Worm (Caenorhabditis elegans) whole organism, mixed stage, embryonic: ENCODE data around the gene T06D8.10.

Source experiments
- bed-3 ChIP-seq: fragments of 200-800 bp; sonication (Bioruptor generic); optimal IDR thresholded peaks from 3 replicates; lab custom pipeline; 2018; ENCODE audit warnings: mild to moderate bottlenecking, missing genetic modification characterization, moderate library complexity, missing compliant biosample characterization
- ceh-83 ChIP-seq: fragments of 200-800 bp; sonication (Bioruptor generic); optimal IDR thresholded peaks from 2 replicates; lab custom pipeline; 2018; ENCODE audit warnings: mild to moderate bottlenecking, missing genetic modification characterization, missing compliant biosample characterization
- mep-1 ChIP-seq: fragments of 150-350 bp; optimal IDR thresholded peaks from 2 replicates; lab custom pipeline; 2017; ENCODE audit warnings: missing biosample characterization, missing genetic modification reagents, missing genetic modification characterization, inconsistent platforms
- snpc-4 ChIP-seq: fragments of 150-350 bp; optimal IDR thresholded peaks from 2 replicates; lab custom pipeline; 2014; ENCODE audit warnings: missing biosample characterization, missing genetic modification characterization
- unc-39 ChIP-seq: fragments of 150-350 bp; optimal IDR thresholded peaks from 2 replicates; lab custom pipeline; 2014; ENCODE audit warnings: missing biosample characterization, missing genetic modification characterization

- no peak for TF ChIP-seq ceh-83 (GFP tag; lab: Kevin White, UChicago)
- no peak for TF ChIP-seq bed-3
- TF ChIP-seq snpc-4 (tag; lab: Kevin White, UChicago), result no peak
- TF ChIP-seq unc-39 (tag; lab: Kevin White, UChicago), result no peak
- TF ChIP-seq mep-1 (tag; lab: Kevin White, UChicago), result no peak
Measured at ce11 chrII:11279971-11280370, 32.7 kb upstream of the T06D8.10 start.
